Fruit fly (Drosophila melanogaster): ENCODE results near the gene CG32276.

dm6 chr3L:3245189-3245588 is 46.3 kb upstream of the CG32276 start:
- no peak for TF ChIP-seq Sin3A (optimal IDR thresholded peaks at IDR 0.05)
- TF ChIP-seq psq (optimal IDR thresholded peaks at IDR 0.05), result no peak
- TF ChIP-seq h (optimal IDR thresholded peaks at IDR 0.05), result no peak
- TF ChIP-seq insv (optimal IDR thresholded peaks at IDR 0.05), result no peak
- TF ChIP-seq Myc (optimal IDR thresholded peaks at IDR 0.05), result no peak
